Worm (Caenorhabditis elegans): ENCODE data around the gene baf-1.

Gene baf-1

ce11 chrIII:9454730-9455129, 12.5 kb upstream of the baf-1 start:
- TF ChIP-seq blmp-1 (tag; optimal IDR thresholded peaks at IDR 0.05; ENCODE audit: insufficient read depth) (peak; percentile 58), ztf-1 (GFP tag; conservative IDR thresholded peaks at IDR 0.05) (no peak), ceh-82 (tag; optimal IDR thresholded peaks at IDR 0.05) (no peak), elt-1 (tag; optimal IDR thresholded peaks at IDR 0.05) (no peak), unc-55 (GFP tag; optimal IDR thresholded peaks at IDR 0.05) (peak; percentile 30), gmeb-1 (tag; optimal IDR thresholded peaks at IDR 0.05) (no peak), dmd-4 (tag; optimal IDR thresholded peaks at IDR 0.05) (no peak), ceh-16 (tag; optimal IDR thresholded peaks at IDR 0.05) (no peak), unc-39 (tag; optimal IDR thresholded peaks at IDR 0.05) (no peak)

- TF ChIP-seq crh-2 (tag; optimal IDR thresholded peaks at IDR 0.05): peak; percentile 96
- TF ChIP-seq nhr-11 (tag; optimal IDR thresholded peaks at IDR 0.05): no peak
- TF ChIP-seq nhr-21 (tag; optimal IDR thresholded peaks at IDR 0.05): peak; percentile 88
- peak; percentile 95 for TF ChIP-seq lin-11 (tag; optimal IDR thresholded peaks at IDR 0.05)
- peak; percentile 53 for TF ChIP-seq Y55F3AM.14 (GFP tag; optimal IDR thresholded peaks at IDR 0.05)
- TF ChIP-seq nhr-129 (tag; optimal IDR thresholded peaks at IDR 0.05): peak; percentile 90
- TF ChIP-seq lsy-2 (tag; optimal IDR thresholded peaks at IDR 0.05): peak; percentile 98 to 99
- peak; percentile 82 for TF ChIP-seq gmeb-1 (tag; optimal IDR thresholded peaks at IDR 0.05)
- no peak for TF ChIP-seq ztf-11 (tag; optimal IDR thresholded peaks at IDR 0.05)
- TF ChIP-seq mdl-1 (tag; optimal IDR thresholded peaks at IDR 0.05): peak in 1 of 2 experiments; percentile 6
- TF ChIP-seq nhr-25 (tag; optimal IDR thresholded peaks at IDR 0.05): peak; percentile 85
- TF ChIP-seq blmp-1 (tag; optimal IDR thresholded peaks at IDR 0.05; ENCODE audit: insufficient read depth): peak; percentile 54
- TF ChIP-seq nhr-77 (tag; optimal IDR thresholded peaks at IDR 0.05): no peak
- peak; percentile 54 for TF ChIP-seq egl-27 (tag; optimal IDR thresholded peaks at IDR 0.05)
- TF ChIP-seq snpc-4 (tag; optimal IDR thresholded peaks at IDR 0.05): peak; percentile 77
- TF ChIP-seq elt-1 (tag; optimal IDR thresholded peaks at IDR 0.05): no peak
- TF ChIP-seq zag-1 (tag; optimal IDR thresholded peaks at IDR 0.05): peak; percentile 32
- TF ChIP-seq ceh-82 (tag; optimal IDR thresholded peaks at IDR 0.05): peak; percentile 59
- peak; percentile 93 for TF ChIP-seq sma-9 (GFP tag; optimal IDR thresholded peaks at IDR 0.05)
- TF ChIP-seq sma-9 (tag; optimal IDR thresholded peaks at IDR 0.05): no peak
- TF ChIP-seq unc-62 (GFP tag; optimal IDR thresholded peaks at IDR 0.05): no peak
- peak; percentile 93 for TF ChIP-seq sem-4 (tag; optimal IDR thresholded peaks at IDR 0.05)
- TF ChIP-seq unc-55 (GFP tag; optimal IDR thresholded peaks at IDR 0.05): peak; percentile 90
- TF ChIP-seq nhr-6 (tag; optimal IDR thresholded peaks at IDR 0.05): peak; percentile 83
- TF ChIP-seq skn-1 (tag; optimal IDR thresholded peaks at IDR 0.05): peak; percentile 92
- TF ChIP-seq unc-39 (tag; optimal IDR thresholded peaks at IDR 0.05): no peak
- TF ChIP-seq ama-1 (optimal IDR thresholded peaks at IDR 0.05): no peak
- no peak for TF ChIP-seq nhr-23 (tag; optimal IDR thresholded peaks at IDR 0.05)
- peak; percentile 88 for TF ChIP-seq fos-1 (tag; optimal IDR thresholded peaks at IDR 0.05)
- peak; percentile 99 for TF ChIP-seq C34F6.9 (tag; optimal IDR thresholded peaks at IDR 0.05)
- no peak for TF ChIP-seq ztf-1 (GFP tag; conservative IDR thresholded peaks at IDR 0.05)
- TF ChIP-seq dmd-4 (tag; optimal IDR thresholded peaks at IDR 0.05): no peak
- TF ChIP-seq nhr-12 (tag; optimal IDR thresholded peaks at IDR 0.05): no peak
- TF ChIP-seq lin-39 (tag; optimal IDR thresholded peaks at IDR 0.05): no peak
- TF ChIP-seq ztf-4 (tag; optimal IDR thresholded peaks at IDR 0.05): peak; percentile 91
- TF ChIP-seq nhr-10 (tag; optimal IDR thresholded peaks at IDR 0.05): no peak
- TF ChIP-seq mab-5 (tag; optimal IDR thresholded peaks at IDR 0.05): peak; percentile 67
- no peak for TF ChIP-seq alr-1 (tag; optimal IDR thresholded peaks at IDR 0.05)
- TF ChIP-seq elt-3 (tag; optimal IDR thresholded peaks at IDR 0.05): no peak
- TF ChIP-seq lin-13 (GFP tag; optimal IDR thresholded peaks at IDR 0.05): peak; percentile 88
- peak; percentile 92 for TF ChIP-seq F13H6.1 (tag; optimal IDR thresholded peaks at IDR 0.05)
- TF ChIP-seq ZK546.5 (tag; optimal IDR thresholded peaks at IDR 0.05): peak; percentile 97
- TF ChIP-seq sma-3 (GFP tag; optimal IDR thresholded peaks at IDR 0.05): peak; percentile 93
- TF ChIP-seq mbf-1 (tag; optimal IDR thresholded peaks at IDR 0.05): no peak
- TF ChIP-seq ceh-16 (tag; optimal IDR thresholded peaks at IDR 0.05): peak; percentile 48
- no peak for TF ChIP-seq aly-2 (tag; optimal IDR thresholded peaks at IDR 0.05)
Observed at ce11 chrIII:9455980-9456658, 11.1 kb upstream of the baf-1 start, which contains the start of the genes rheb-1 and spk-1. rheb-1 (minus strand) TSS chrIII:9456030. spk-1 (plus strand) TSS chrIII:9456608.
